Worm (Caenorhabditis elegans): Measurements from ENCODE around the gene K10H10.6.

The K10H10.6 gene

DNA sequence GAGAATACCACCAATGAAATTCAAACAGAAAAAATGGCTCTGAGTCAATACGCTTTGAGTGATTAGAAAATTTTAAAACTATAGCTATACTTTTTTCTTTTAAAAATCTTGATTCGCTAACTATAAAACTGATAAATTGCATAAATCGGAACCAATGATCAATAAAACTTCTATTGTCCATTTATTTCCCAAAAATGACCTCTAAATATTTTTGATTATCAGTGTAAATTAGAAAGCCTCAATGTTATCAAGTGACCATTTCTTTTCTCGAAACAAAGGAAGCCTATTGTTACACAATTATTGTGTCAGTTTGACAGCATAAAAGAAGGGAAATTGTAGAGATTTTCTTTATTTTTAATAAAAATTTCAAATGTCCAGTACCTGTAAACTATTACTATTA is 3.0 kb upstream of the K10H10.6 start, which contains the start of gene K10H10.4:
K10H10.4 (plus strand) TSS at position 301 of the 400 bp plus-strand sequence.
- TF ChIP-seq tbx-7 (tag; optimal IDR thresholded peaks at IDR 0.05) (no peak), pros-1 (tag; optimal IDR thresholded peaks at IDR 0.05) (no peak), ceh-48 (tag; optimal IDR thresholded peaks at IDR 0.05) (no peak), dve-1 (tag; optimal IDR thresholded peaks at IDR 0.05) (no peak), mec-3 (tag; optimal IDR thresholded peaks at IDR 0.05; ENCODE audit: borderline replicate concordance) (no peak), unc-55 (GFP tag; optimal IDR thresholded peaks at IDR 0.05) (no peak), ceh-2 (tag; optimal IDR thresholded peaks at IDR 0.05) (no peak)

DNA sequence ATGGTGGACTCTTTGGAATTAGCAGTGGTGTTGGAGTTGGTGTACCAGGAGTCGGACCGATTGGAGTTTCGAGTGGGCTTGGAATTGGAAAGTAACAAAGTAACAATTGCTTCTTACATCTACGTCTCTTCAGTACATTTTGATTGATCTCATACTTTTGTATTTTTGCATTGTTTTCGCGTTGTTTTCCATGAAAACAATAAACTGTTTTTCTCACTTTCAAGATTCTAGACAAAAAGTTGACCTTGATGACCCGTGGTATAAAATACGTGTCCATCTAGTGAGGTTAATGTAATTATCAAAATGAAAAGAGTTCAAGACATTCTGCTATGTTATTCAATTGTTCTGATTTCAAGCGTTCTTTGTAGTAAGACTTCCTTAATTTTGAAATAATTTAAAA is 1.6 kb upstream of the K10H10.6 start, which contains the start of gene K10H10.5:
K10H10.5 (plus strand) TSS at position 301 of the 400 bp plus-strand sequence.
- TF ChIP-seq ttx-3 (tag; optimal IDR thresholded peaks at IDR 0.05) (no peak), nhr-232 (tag; optimal IDR thresholded peaks at IDR 0.05) (no peak), lim-6 (tag; optimal IDR thresholded peaks at IDR 0.05) (no peak), ama-1 (optimal IDR thresholded peaks at IDR 0.05) (no peak)

ce11 chrII:14506245-14506644 is 3.1 kb downstream of the K10H10.6 start, which contains the start of gene K10H10.12:
TSS of gene K10H10.12 (minus strand) at chrII:14506345.
- TF ChIP-seq unc-55 (GFP tag; optimal IDR thresholded peaks at IDR 0.05) (no peak), sox-2 (GFP tag; IDR thresholded peaks at IDR 0.05) (no peak), sdc-2 (tag; optimal IDR thresholded peaks at IDR 0.05) (no peak)

ce11 chrII:14507563-14507962 is 4.5 kb downstream of the K10H10.6 start, which contains the start of the genes K10H10.7 and K10H10.10:
TSS of gene K10H10.7 (minus strand) at chrII:14507663.
TSS of gene K10H10.10 (plus strand) at chrII:14507766.
- TF ChIP-seq ama-1 (optimal IDR thresholded peaks at IDR 0.05) (no peak), zip-5 (tag; optimal IDR thresholded peaks at IDR 0.05) (no peak), hlh-15 (tag; optimal IDR thresholded peaks at IDR 0.05) (no peak), hlh-8 (tag; optimal IDR thresholded peaks at IDR 0.05) (no peak), syd-9 (tag; optimal IDR thresholded peaks at IDR 0.05) (no peak), ahr-1 (tag; optimal IDR thresholded peaks at IDR 0.05) (no peak), ceh-2 (tag; optimal IDR thresholded peaks at IDR 0.05) (no peak), ceh-18 (tag; optimal IDR thresholded peaks at IDR 0.05) (no peak), hlh-6 (tag; optimal IDR thresholded peaks at IDR 0.05) (no peak), madf-2 (tag; optimal IDR thresholded peaks at IDR 0.05) (no peak), hlh-30 (tag; optimal IDR thresholded peaks at IDR 0.05; ENCODE audit: insufficient read depth) (no peak), nhr-11 (tag; optimal IDR thresholded peaks at IDR 0.05) (no peak)

DNA sequence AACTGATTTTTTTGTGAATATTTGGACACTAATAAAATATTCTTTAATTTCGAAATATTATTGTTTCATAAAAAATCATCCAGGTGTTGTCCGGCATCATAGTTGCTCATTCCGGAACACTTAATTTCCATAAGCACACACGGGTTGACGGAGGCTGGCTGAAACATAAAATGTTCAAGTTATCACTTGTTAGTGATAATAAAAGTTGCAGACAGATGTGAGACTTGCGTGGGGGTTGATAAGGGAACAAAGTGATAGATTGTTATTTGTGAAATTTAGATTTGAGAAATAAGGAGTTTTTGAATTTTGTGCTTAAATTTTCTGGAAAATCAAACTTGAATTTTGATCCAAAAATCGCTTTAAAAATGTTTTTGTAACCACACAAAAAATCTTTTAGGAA is 7.1 kb downstream of the K10H10.6 start:
- TF ChIP-seq hlh-15 (tag; optimal IDR thresholded peaks at IDR 0.05) (no peak), elt-2 (tag; optimal IDR thresholded peaks at IDR 0.05) (peak; percentile 66)

DNA sequence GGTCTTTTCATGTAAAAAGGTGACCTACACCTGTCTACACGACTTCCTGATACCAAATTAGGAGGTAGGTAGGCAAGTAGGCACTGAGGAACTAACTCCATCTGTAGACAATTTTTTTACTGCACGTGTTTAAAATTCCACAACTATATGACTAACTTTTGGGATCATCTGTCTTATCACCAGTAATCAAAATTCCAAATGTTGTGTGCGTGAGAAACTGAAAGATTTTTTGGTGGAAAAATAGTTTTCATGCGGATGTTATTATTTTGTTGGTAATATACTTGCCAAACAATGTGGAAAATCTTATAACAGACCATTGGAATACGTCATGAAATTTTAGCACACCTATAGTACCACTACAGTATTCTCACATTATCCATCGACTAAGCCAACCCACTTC is 8.1 kb downstream of the K10H10.6 start, which contains the start of gene K10H10.13:
K10H10.13 (minus strand) TSS at position 101 of the 400 bp plus-strand sequence.
- TF ChIP-seq ceh-24 (tag; optimal IDR thresholded peaks at IDR 0.05), result no peak
- no peak for TF ChIP-seq ceh-34 (tag; optimal IDR thresholded peaks at IDR 0.05)
- TF ChIP-seq ttx-3 (tag; optimal IDR thresholded peaks at IDR 0.05), result no peak
- TF ChIP-seq ceh-14 (tag; optimal IDR thresholded peaks at IDR 0.05), result no peak
- no peak for TF ChIP-seq ztf-16 (tag; optimal IDR thresholded peaks at IDR 0.05)
- TF ChIP-seq fkh-10 (GFP tag; optimal IDR thresholded peaks at IDR 0.05), result no peak
- TF ChIP-seq Y22D7AL.16 (tag; optimal IDR thresholded peaks at IDR 0.05), result no peak
- no peak for TF ChIP-seq madf-2 (tag; optimal IDR thresholded peaks at IDR 0.05)
- no peak for TF ChIP-seq T23F11.4 (GFP tag; optimal IDR thresholded peaks at IDR 0.05)

DNA sequence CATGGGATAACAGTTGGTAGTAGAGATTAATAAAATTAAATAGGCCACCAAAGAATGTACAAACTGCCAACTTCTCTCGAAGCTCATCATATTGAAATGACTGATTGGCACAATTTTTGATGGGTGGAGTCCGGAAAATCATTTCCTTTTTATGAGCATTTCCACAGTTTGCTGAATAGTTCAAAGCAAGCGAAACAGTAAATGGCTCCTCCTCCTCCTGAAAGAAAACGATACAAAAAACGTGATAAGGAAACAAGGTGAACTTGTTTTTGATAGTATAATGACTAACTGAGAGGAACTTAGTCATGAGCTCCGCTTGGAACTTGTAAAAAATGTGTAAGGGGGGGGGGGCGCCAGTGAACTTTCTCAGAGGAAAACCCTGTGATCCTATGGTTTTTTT is 11.9 kb downstream of the K10H10.6 start, which contains the start of gene K10H10.9:
K10H10.9 (minus strand) TSS at position 101 of the 400 bp plus-strand sequence.
- TF ChIP-seq che-1 (tag; optimal IDR thresholded peaks at IDR 0.05) (no peak), fkh-10 (GFP tag; optimal IDR thresholded peaks at IDR 0.05) (no peak), ceh-6 (GFP tag; optimal IDR thresholded peaks at IDR 0.05) (no peak)

Measured in whole organism, late embryonic.